Worm (Caenorhabditis elegans) whole organism, L1 larva: ENCODE results near the gene Y4C6B.3.

Experiments used
- blmp-1 ChIP-seq: fragments of 150-350 bp; optimal IDR thresholded peaks from 2 replicates; lab custom pipeline; 2014; ENCODE audit warnings: missing biosample characterization, missing genetic modification characterization
- dpl-1 ChIP-seq, 3 experiments: fragments of 150-350 bp in 2 of 3; sonication (generic microtip) in 1 of 3; optimal IDR thresholded peaks; 2 replicates each; lab custom pipeline; 2014 to 2017; ENCODE audit warnings: missing biosample characterization in 3 of 3, missing genetic modification characterization in 3 of 3, missing genetic modification reagents in 3 of 3
- nhr-237 ChIP-seq: fragments of 150-350 bp; optimal IDR thresholded peaks from 2 replicates; lab custom pipeline; 2014; ENCODE audit warnings: missing biosample characterization, missing genetic modification characterization
- nhr-28 ChIP-seq: fragments of 150-350 bp; optimal IDR thresholded peaks from 2 replicates; lab custom pipeline; 2014; ENCODE audit warnings: missing biosample characterization, missing genetic modification characterization
- nhr-71 ChIP-seq: sonication (generic microtip); optimal IDR thresholded peaks from 2 replicates; lab custom pipeline; 2016; ENCODE audit warnings: mild to moderate bottlenecking, missing genetic modification characterization, moderate library complexity, missing compliant biosample characterization
- unc-130 ChIP-seq: fragments of 150-350 bp; optimal IDR thresholded peaks from 2 replicates; lab custom pipeline; 2017; ENCODE audit warnings: missing biosample characterization, missing genetic modification characterization, inconsistent platforms
- unc-62 ChIP-seq: fragments of 150-350 bp; optimal IDR thresholded peaks from 2 replicates; lab custom pipeline; 2014; ENCODE audit warnings: missing biosample characterization, missing genetic modification reagents, missing genetic modification characterization
- ztf-11 ChIP-seq, 2 experiments: sonication (generic microtip); optimal IDR thresholded peaks; 2 replicates each; lab custom pipeline; 2016 to 2017; ENCODE audit warnings: missing genetic modification characterization in 2 of 2, missing biosample characterization in 1 of 2, missing compliant biosample characterization in 1 of 2

- TF ChIP-seq dpl-1 (GFP tag; optimal IDR thresholded peaks at IDR 0.05; lab: Kevin White, UChicago), result no peak
- TF ChIP-seq unc-62 (GFP tag; lab: Kevin White, UChicago), result no peak
- TF ChIP-seq nhr-237 (tag; lab: Kevin White, UChicago), result no peak
- TF ChIP-seq nhr-28 (tag; lab: Kevin White, UChicago), result no peak
- TF ChIP-seq ztf-11 (tag; optimal IDR thresholded peaks at IDR 0.05; lab: Kevin White, UChicago), result no peak
- no peak for TF ChIP-seq unc-130 (tag; lab: Kevin White, UChicago)
- no peak for TF ChIP-seq nhr-71
- no peak for TF ChIP-seq blmp-1
These were observed 38.6 kb downstream of the Y4C6B.3 start for ce11 chrIV:5370914-5371313.
